Fruit fly (Drosophila melanogaster) whole organism, embryonic: Measurements from ENCODE around the gene srp.

ENCODE experiments used
- Abd-B ChIP-seq: fragments of 200-800 bp; sonication (Bioruptor generic); optimal IDR thresholded peaks from 2 replicates; lab custom pipeline; 2018; ENCODE audit warnings: missing biosample characterization, mild to moderate bottlenecking, missing genetic modification characterization, moderate library complexity
- Aef1 ChIP-seq: fragments of 200-800 bp; sonication (Bioruptor generic); IDR thresholded peaks from 3 replicates; pipeline ENCODE4 v1.3.6; 2022; ENCODE audit warnings: missing biosample characterization, missing genetic modification characterization
- Antp ChIP-seq: fragments of 200-800 bp; sonication (Bioruptor generic); optimal IDR thresholded peaks from 3 replicates; lab custom pipeline; 2016; ENCODE audit warnings: missing biosample characterization, missing genetic modification characterization
- Bteb2 ChIP-seq: fragments of 200-800 bp; sonication (Bioruptor generic); optimal IDR thresholded peaks from 2 replicates; lab custom pipeline; 2016; ENCODE audit warnings: missing biosample characterization, missing genetic modification characterization
- CG10147 ChIP-seq: fragments of 200-800 bp; sonication (Bioruptor generic); optimal IDR thresholded peaks from 2 replicates; lab custom pipeline; 2019; ENCODE audit warnings: missing biosample characterization, mild to moderate bottlenecking, missing genetic modification characterization, moderate library complexity
- CG10274 ChIP-seq: fragments of 200-800 bp; sonication (Bioruptor generic); optimal IDR thresholded peaks from 3 replicates; lab custom pipeline; 2017; ENCODE audit warnings: missing biosample characterization, mild to moderate bottlenecking, missing genetic modification characterization
- CG11696 ChIP-seq: fragments of 200-800 bp; sonication (Bioruptor generic); IDR thresholded peaks from 2 replicates; pipeline ENCODE4 v1.3.6; 2022; ENCODE audit warnings: missing biosample characterization, missing genetic modification characterization
- CG12071 ChIP-seq: fragments of 200-800 bp; sonication (Bioruptor generic); optimal IDR thresholded peaks from 3 replicates; lab custom pipeline; 2018; ENCODE audit warnings: missing biosample characterization, mild to moderate bottlenecking, missing genetic modification characterization
- CG12155 ChIP-seq: fragments of 200-800 bp; sonication (Bioruptor generic); optimal IDR thresholded peaks from 3 replicates; lab custom pipeline; 2016; ENCODE audit warnings: missing biosample characterization, missing genetic modification characterization
- CG14667 ChIP-seq: fragments of 200-800 bp; sonication (Bioruptor generic); IDR thresholded peaks from 2 replicates; pipeline ENCODE4 v1.3.6; 2022; ENCODE audit warnings: missing biosample characterization, missing genetic modification characterization
- CG15011 ChIP-seq: fragments of 200-800 bp; sonication (Bioruptor generic); optimal IDR thresholded peaks from 3 replicates; lab custom pipeline; 2018; ENCODE audit warnings: missing biosample characterization, mild to moderate bottlenecking, missing genetic modification characterization
- CG1647 ChIP-seq: fragments of 200-800 bp; sonication (Bioruptor generic); optimal IDR thresholded peaks from 3 replicates; lab custom pipeline; 2016; ENCODE audit warnings: missing biosample characterization, missing genetic modification characterization
- CG16779 ChIP-seq: fragments of 200-800 bp; sonication (Bioruptor generic); IDR thresholded peaks from 2 replicates; pipeline ENCODE4 v1.3.6; 2022; ENCODE audit warnings: missing biosample characterization, missing genetic modification characterization
- CG18262 ChIP-seq: fragments of 200-800 bp; optimal IDR thresholded peaks from 3 replicates; lab custom pipeline; 2019; ENCODE audit warnings: missing biosample characterization, mild to moderate bottlenecking, missing genetic modification characterization, moderate library complexity
- CG33213 ChIP-seq: fragments of 200-800 bp; sonication (Bioruptor generic); optimal IDR thresholded peaks from 3 replicates; lab custom pipeline; 2016; ENCODE audit warnings: missing biosample characterization, missing genetic modification characterization
- CG33557 ChIP-seq: fragments of 200-800 bp; sonication (Bioruptor generic); optimal IDR thresholded peaks from 2 replicates; lab custom pipeline; 2019; ENCODE audit warnings: missing biosample characterization, mild to moderate bottlenecking, missing genetic modification characterization, moderate library complexity
- CG6654 ChIP-seq: fragments of 200-800 bp; sonication (Bioruptor generic); optimal IDR thresholded peaks from 2 replicates; lab custom pipeline; 2017; ENCODE audit warnings: missing biosample characterization, mild to moderate bottlenecking, missing genetic modification characterization
- CG7372 ChIP-seq: fragments of 200-800 bp; sonication (Bioruptor generic); IDR thresholded peaks from 2 replicates; pipeline ENCODE4 v1.3.6; 2022; ENCODE audit warnings: missing biosample characterization, missing genetic modification characterization
- CG8388 ChIP-seq: fragments of 200-800 bp; sonication (Bioruptor generic); optimal IDR thresholded peaks from 2 replicates; lab custom pipeline; 2019; ENCODE audit warnings: missing biosample characterization, mild to moderate bottlenecking, missing genetic modification characterization, moderate library complexity
- CG8478 ChIP-seq: fragments of >200 bp; optimal IDR thresholded peaks from 2 replicates; lab custom pipeline; 2018
- CG9932 ChIP-seq: fragments of 200-800 bp; sonication (Bioruptor generic); IDR thresholded peaks from 2 replicates; pipeline ENCODE4 v1.3.6; 2022; ENCODE audit warnings: missing biosample characterization, missing genetic modification characterization
- D ChIP-seq, 2 experiments: fragments of 200-800 bp in 1 of 2; fragments of >200 bp in 1 of 2; sonication (Bioruptor generic) in 1 of 2; optimal IDR thresholded peaks; 2 replicates in 1 of 2; 3 replicates in 1 of 2; lab custom pipeline; 2017; ENCODE audit warnings: mild to moderate bottlenecking in 1 of 2, missing biosample characterization in 1 of 2, missing genetic modification characterization in 1 of 2, missing genetic modification reagents in 1 of 2
- Hand ChIP-seq: fragments of 200-800 bp; sonication (Bioruptor generic); optimal IDR thresholded peaks from 2 replicates; lab custom pipeline; 2017; ENCODE audit warnings: mild to moderate bottlenecking, missing biosample characterization, missing genetic modification reagents, missing genetic modification characterization
- HmgD ChIP-seq: fragments of 200-800 bp; sonication (Bioruptor generic); optimal IDR thresholded peaks from 3 replicates; lab custom pipeline; 2016; ENCODE audit warnings: missing biosample characterization, missing genetic modification characterization
- Hr39 ChIP-seq: fragments of >200 bp; optimal IDR thresholded peaks from 2 replicates; lab custom pipeline; 2017
- MESR4 ChIP-seq: fragments of 200-800 bp; sonication (Bioruptor generic); optimal IDR thresholded peaks from 2 replicates; lab custom pipeline; 2018; ENCODE audit warnings: missing biosample characterization, mild to moderate bottlenecking, missing genetic modification characterization, moderate library complexity
- Sry-β ChIP-seq: fragments of 200-800 bp; sonication (Bioruptor generic); optimal IDR thresholded peaks from 2 replicates; lab custom pipeline; 2018; ENCODE audit warnings: missing biosample characterization, mild to moderate bottlenecking, missing genetic modification characterization, moderate library complexity
- Xbp1 ChIP-seq: fragments of 200-800 bp; sonication (Bioruptor generic); optimal IDR thresholded peaks from 3 replicates; lab custom pipeline; 2016; ENCODE audit warnings: missing biosample characterization, mild to moderate bottlenecking, missing genetic modification characterization
- cg ChIP-seq: fragments of 200-800 bp; sonication (Bioruptor generic); optimal IDR thresholded peaks from 3 replicates; lab custom pipeline; 2019; ENCODE audit warnings: missing biosample characterization, mild to moderate bottlenecking, missing genetic modification characterization, moderate library complexity
- ci ChIP-seq: fragments of 200-800 bp; sonication (Bioruptor generic); IDR thresholded peaks from 3 replicates; pipeline ENCODE4 v1.3.6; 2022; ENCODE audit warnings: missing biosample characterization, missing genetic modification characterization
- crol ChIP-seq: fragments of 200-800 bp; sonication (Bioruptor generic); IDR thresholded peaks from 2 replicates; pipeline ENCODE4 v1.3.6; 2022; ENCODE audit warnings: missing biosample characterization, missing genetic modification characterization
- dmrt11E ChIP-seq: fragments of 200-800 bp; sonication (Bioruptor generic); optimal IDR thresholded peaks from 3 replicates; lab custom pipeline; 2018; ENCODE audit warnings: missing biosample characterization, mild to moderate bottlenecking, missing genetic modification characterization, moderate library complexity
- emc ChIP-seq: fragments of 200-800 bp; sonication (Bioruptor generic); optimal IDR thresholded peaks from 2 replicates; lab custom pipeline; 2016; ENCODE audit warnings: missing biosample characterization, missing genetic modification characterization
- exex ChIP-seq: fragments of 200-800 bp; sonication (Bioruptor generic); optimal IDR thresholded peaks from 4 replicates; lab custom pipeline; 2018; ENCODE audit warnings: missing biosample characterization, mild to moderate bottlenecking, missing genetic modification characterization, moderate library complexity
- fru ChIP-seq: fragments of >200 bp; optimal IDR thresholded peaks from 2 replicates; lab custom pipeline; 2017
- gsb-n ChIP-seq: fragments of 200-800 bp; sonication (Bioruptor generic); optimal IDR thresholded peaks from 3 replicates; lab custom pipeline; 2018; ENCODE audit warnings: missing biosample characterization, mild to moderate bottlenecking, missing genetic modification characterization
- insv ChIP-seq, 2 experiments: fragments of 200-800 bp; sonication (Bioruptor generic); optimal IDR thresholded peaks; 3 replicates each; lab custom pipeline; 2016 to 2018; ENCODE audit warnings: missing biosample characterization in 2 of 2, missing genetic modification characterization in 2 of 2
- jigr1 ChIP-seq: fragments of 200-800 bp; sonication (Bioruptor generic); IDR thresholded peaks from 3 replicates; pipeline ENCODE4 v1.3.6; 2022; ENCODE audit warnings: missing biosample characterization, missing genetic modification characterization
- klu ChIP-seq: fragments of 200-800 bp; sonication (Bioruptor generic); IDR thresholded peaks from 2 replicates; pipeline ENCODE4 v1.3.6; 2022; ENCODE audit warnings: missing biosample characterization, missing genetic modification characterization
- lov ChIP-seq, 2 experiments: fragments of 200-800 bp in 1 of 2; fragments of >200 bp in 1 of 2; sonication (Bioruptor generic) in 1 of 2; IDR thresholded peaks in 1 of 2; optimal IDR thresholded peaks in 1 of 2; 2 replicates in 1 of 2; 3 replicates in 1 of 2; pipeline versions ENCODE4 v1.3.6 to Lab custom; 2017 to 2022; ENCODE audit warnings: missing biosample characterization in 1 of 2, missing genetic modification characterization in 1 of 2
- nerfin-1 ChIP-seq: fragments of 200-800 bp; sonication (Bioruptor generic); optimal IDR thresholded peaks from 3 replicates; lab custom pipeline; 2019; ENCODE audit warnings: missing biosample characterization, mild to moderate bottlenecking, missing genetic modification characterization, moderate library complexity
- peb ChIP-seq: fragments of 200-800 bp; sonication (Bioruptor generic); IDR thresholded peaks from 2 replicates; pipeline ENCODE4 v1.3.6; 2022; ENCODE audit warnings: missing biosample characterization, missing genetic modification characterization
- run ChIP-seq: fragments of 200-800 bp; sonication (Bioruptor generic); optimal IDR thresholded peaks from 3 replicates; lab custom pipeline; 2018; ENCODE audit warnings: missing biosample characterization, mild to moderate bottlenecking, missing genetic modification characterization
- sc ChIP-seq, 3 experiments: fragments of >200 bp in 2 of 3; fragments of 200-800 bp in 1 of 3; sonication (Bioruptor generic) in 1 of 3; optimal IDR thresholded peaks; 2 replicates in 2 of 3; 3 replicates in 1 of 3; lab custom pipeline; 2017; ENCODE audit warnings: mild to moderate bottlenecking in 1 of 3, missing biosample characterization in 1 of 3, missing genetic modification characterization in 1 of 3, missing genetic modification reagents in 1 of 3
- sd ChIP-seq: fragments of 200-800 bp; sonication (Bioruptor generic); optimal IDR thresholded peaks from 3 replicates; lab custom pipeline; 2018; ENCODE audit warnings: missing biosample characterization, mild to moderate bottlenecking, missing genetic modification characterization, moderate library complexity
- sima ChIP-seq: fragments of 200-800 bp; sonication (Bioruptor generic); optimal IDR thresholded peaks from 2 replicates; lab custom pipeline; 2016; ENCODE audit warnings: missing biosample characterization, missing genetic modification characterization
- slbo ChIP-seq: fragments of 200-800 bp; sonication (Bioruptor generic); IDR thresholded peaks from 2 replicates; pipeline ENCODE4 v1.3.6; 2022; ENCODE audit warnings: missing biosample characterization, missing genetic modification characterization
- stwl ChIP-seq: fragments of 200-800 bp; sonication (Bioruptor generic); optimal IDR thresholded peaks from 3 replicates; lab custom pipeline; 2018; ENCODE audit warnings: missing biosample characterization, mild to moderate bottlenecking, missing genetic modification characterization, moderate library complexity
- tgo ChIP-seq: fragments of 200-800 bp; sonication (Bioruptor generic); IDR thresholded peaks from 3 replicates; pipeline ENCODE4 v1.3.6; 2022; ENCODE audit warnings: missing biosample characterization, missing genetic modification characterization
- unc-4 ChIP-seq: fragments of 200-800 bp; sonication (Bioruptor generic); IDR thresholded peaks from 2 replicates; pipeline ENCODE4 v1.3.6; 2022; ENCODE audit warnings: missing biosample characterization, missing genetic modification characterization; ENCODE audit not compliant: partially characterized antibody

Gene srp

DNA sequence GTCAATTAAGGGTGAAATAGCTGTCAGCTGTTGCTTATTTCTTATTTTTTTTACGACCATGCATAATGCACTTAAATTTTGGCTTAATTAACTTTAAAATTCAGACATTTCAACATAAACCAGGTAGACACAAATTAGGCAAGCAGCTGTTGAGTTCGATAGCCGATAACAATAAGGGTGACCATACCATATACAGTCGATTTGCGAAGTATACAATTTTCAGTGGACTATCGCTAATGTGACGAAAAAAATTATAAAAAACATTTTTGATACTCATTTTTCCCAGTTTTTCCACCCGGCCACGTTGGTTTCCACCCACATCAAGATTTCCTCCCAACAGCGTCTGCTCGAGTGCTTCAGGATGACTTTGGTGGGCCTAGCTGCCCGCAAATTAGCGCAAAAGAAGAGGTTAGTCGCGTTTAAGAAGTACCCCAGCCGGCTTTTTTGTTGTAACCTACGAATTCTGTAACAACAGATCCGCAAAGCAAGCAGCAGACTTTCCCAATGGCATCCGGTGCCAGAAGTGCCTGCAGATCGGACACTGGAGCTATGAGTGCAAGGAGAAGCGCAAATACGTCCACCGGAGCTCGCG, 22.2 kb upstream of the srp start, which contains the start of the genes CG4287 and CG5516 (continued):
- peak; percentile 44; the same call in 1 of the 2 replicates for TF ChIP-seq unc-4 (GFP tag; lab: Robert Waterston, UW)
- no peak for TF ChIP-seq klu (GFP tag; lab: Robert Waterston, UW)
- peak; percentile 46 for TF ChIP-seq Xbp1 (GFP tag; lab: Kevin White, UChicago)
- no peak for TF ChIP-seq Hr39
- peak; percentile 12 for TF ChIP-seq CG12155 (GFP tag; lab: Kevin White, UChicago)
- TF ChIP-seq CG18262: no peak
- no peak for TF ChIP-seq dmrt11E
- no peak for TF ChIP-seq CG11696 (GFP tag; lab: Robert Waterston, UW)
- no peak for TF ChIP-seq Abd-B (GFP tag; lab: Kevin White, UChicago)
- TF ChIP-seq CG14667 (GFP tag; lab: Robert Waterston, UW): no peak
- TF ChIP-seq peb (GFP tag; lab: Robert Waterston, UW): no peak
- no peak for TF ChIP-seq CG33213 (GFP tag; lab: Kevin White, UChicago)
- TF ChIP-seq CG33557 (GFP tag; lab: Kevin White, UChicago): no peak
- TF ChIP-seq crol (GFP tag; lab: Robert Waterston, UW): no peak
- no peak for TF ChIP-seq D (optimal IDR thresholded peaks at IDR 0.05; lab: Kevin White, UChicago)
- no peak for TF ChIP-seq D (GFP tag; optimal IDR thresholded peaks at IDR 0.05; lab: Kevin White, UChicago)
- no peak for TF ChIP-seq nerfin-1 (tag; lab: Kevin White, UChicago)
- peak; percentile 69 for TF ChIP-seq MESR4 (GFP tag; lab: Kevin White, UChicago)
- no peak for TF ChIP-seq Aef1
- TF ChIP-seq Sry-β (GFP tag; lab: Kevin White, UChicago): no peak
- no peak for TF ChIP-seq sima
- no peak; the same call in 1 of the 2 replicates for TF ChIP-seq CG9932 (GFP tag; lab: Robert Waterston, UW)
- no peak for TF ChIP-seq lov (optimal IDR thresholded peaks at IDR 0.05; lab: Kevin White, UChicago)
- TF ChIP-seq lov (GFP tag; IDR thresholded peaks at IDR 0.05; lab: Robert Waterston, UW): no peak
- TF ChIP-seq jigr1 (GFP tag; lab: Robert Waterston, UW): no peak
- no peak for TF ChIP-seq CG8478 (lab: Kevin White, UChicago)
- no peak for TF ChIP-seq gsb-n
- no peak for TF ChIP-seq insv (GFP tag; optimal IDR thresholded peaks at IDR 0.05; lab: Kevin White, UChicago)
- no peak for TF ChIP-seq CG8388
- TF ChIP-seq CG12071: no peak
- no peak for TF ChIP-seq Antp
- TF ChIP-seq sc (optimal IDR thresholded peaks at IDR 0.05; lab: Kevin White, UChicago): no peak
- no peak for TF ChIP-seq sc (GFP tag; optimal IDR thresholded peaks at IDR 0.05; lab: Kevin White, UChicago)
- TF ChIP-seq emc: no peak
- TF ChIP-seq run (tag; lab: Kevin White, UChicago): no peak
- peak; percentile 38 for TF ChIP-seq HmgD (GFP tag; lab: Kevin White, UChicago)
- TF ChIP-seq CG7372 (GFP tag; lab: Robert Waterston, UW): no peak
- no peak for TF ChIP-seq CG10274 (GFP tag; lab: Kevin White, UChicago)
- TF ChIP-seq tgo (GFP tag; lab: Robert Waterston, UW): no peak
- no peak for TF ChIP-seq CG16779 (GFP tag; lab: Robert Waterston, UW)
- no peak for TF ChIP-seq exex (tag; lab: Kevin White, UChicago)
- no peak for TF ChIP-seq sd (tag; lab: Kevin White, UChicago)
- TF ChIP-seq CG1647 (GFP tag; lab: Kevin White, UChicago): no peak
- TF ChIP-seq Bteb2: no peak
- no peak for TF ChIP-seq Hand (GFP tag; lab: Kevin White, UChicago)
- TF ChIP-seq CG10147 (GFP tag; lab: Kevin White, UChicago): no peak
- no peak for TF ChIP-seq ci (GFP tag; lab: Robert Waterston, UW)
- TF ChIP-seq slbo: no peak; the same call in 1 of the 2 replicates
- TF ChIP-seq CG6654 (GFP tag; lab: Kevin White, UChicago): no peak
- TF ChIP-seq cg (GFP tag; lab: Kevin White, UChicago): no peak
- peak; percentile 62 for TF ChIP-seq stwl (tag; lab: Kevin White, UChicago)
- TF ChIP-seq fru (lab: Kevin White, UChicago): no peak
- TF ChIP-seq CG15011: no peak
